Worm (Caenorhabditis elegans) whole organism, L1 larva: ENCODE measurements around the gene rbf-1.

Experiments used
- C16A3.4 ChIP-seq: fragments of 150-350 bp; optimal IDR thresholded peaks from 2 replicates; lab custom pipeline; 2014; ENCODE audit warnings: missing biosample characterization, missing genetic modification characterization
- F16B12.6 ChIP-seq: fragments of 150-350 bp; optimal IDR thresholded peaks from 2 replicates; lab custom pipeline; 2014; ENCODE audit warnings: missing biosample characterization, missing genetic modification characterization
- Y116A8C.19 ChIP-seq: sonication (generic microtip); optimal IDR thresholded peaks from 2 replicates; lab custom pipeline; 2016; ENCODE audit warnings: missing compliant biosample characterization, missing genetic modification characterization, borderline replicate concordance
- aha-1 ChIP-seq: fragments of 150-350 bp; optimal IDR thresholded peaks from 2 replicates; lab custom pipeline; 2014; ENCODE audit warnings: missing biosample characterization, missing genetic modification characterization
- alr-1 ChIP-seq: fragments of 200-800 bp; sonication (Bioruptor generic); optimal IDR thresholded peaks from 2 replicates; lab custom pipeline; 2018; ENCODE audit warnings: borderline replicate concordance, mild to moderate bottlenecking, missing genetic modification characterization, missing compliant biosample characterization
- aly-2 ChIP-seq: fragments of 150-350 bp; optimal IDR thresholded peaks from 2 replicates; lab custom pipeline; 2014; ENCODE audit warnings: missing biosample characterization, missing genetic modification characterization
- ama-1 ChIP-seq: fragments of 150-350 bp; optimal IDR thresholded peaks from 2 replicates; lab custom pipeline; 2014
- ceh-8 ChIP-seq: fragments of 200-800 bp; sonication (Bioruptor generic); optimal IDR thresholded peaks from 2 replicates; lab custom pipeline; 2018; ENCODE audit warnings: mild to moderate bottlenecking, missing genetic modification characterization, moderate library complexity, missing compliant biosample characterization
- ceh-88 ChIP-seq: fragments of 200-800 bp; sonication (Bioruptor generic); IDR thresholded peaks from 2 replicates; pipeline ENCODE4 v1.3.6; 2022; ENCODE audit warnings: missing genetic modification characterization, missing compliant biosample characterization
- ceh-90 ChIP-seq: sonication (generic microtip); optimal IDR thresholded peaks from 2 replicates; lab custom pipeline; 2016; ENCODE audit warnings: missing genetic modification characterization, missing compliant biosample characterization
- ces-1 ChIP-seq: fragments of 150-350 bp; optimal IDR thresholded peaks from 2 replicates; lab custom pipeline; 2014; ENCODE audit warnings: missing biosample characterization, missing genetic modification reagents, missing genetic modification characterization
- dpl-1 ChIP-seq, 3 experiments: fragments of 150-350 bp in 2 of 3; sonication (generic microtip) in 1 of 3; optimal IDR thresholded peaks; 2 replicates each; lab custom pipeline; 2014 to 2017; ENCODE audit warnings: missing biosample characterization in 3 of 3, missing genetic modification characterization in 3 of 3, missing genetic modification reagents in 3 of 3
- dsc-1 ChIP-seq: sonication (generic microtip); optimal IDR thresholded peaks from 2 replicates; lab custom pipeline; 2016; ENCODE audit warnings: mild to moderate bottlenecking, missing genetic modification characterization, missing compliant biosample characterization
- efl-1 ChIP-seq, 4 experiments: fragments of 150-350 bp; optimal IDR thresholded peaks in 3 of 4; peaks in 1 of 4; 1 replicate in 1 of 4; 2 replicates in 3 of 4; lab custom pipeline; 2014; ENCODE audit warnings: missing biosample characterization in 2 of 4, missing genetic modification characterization in 2 of 4, missing genetic modification reagents in 2 of 4
- fkh-10 ChIP-seq: sonication (generic microtip); optimal IDR thresholded peaks from 2 replicates; lab custom pipeline; 2017; ENCODE audit warnings: missing biosample characterization, missing genetic modification reagents, missing genetic modification characterization
- fkh-4 ChIP-seq: sonication (generic microtip); optimal IDR thresholded peaks from 2 replicates; lab custom pipeline; 2016; ENCODE audit warnings: missing compliant biosample characterization, missing genetic modification characterization, borderline replicate concordance
- hpl-2 ChIP-seq: fragments of 150-350 bp; optimal IDR thresholded peaks from 2 replicates; lab custom pipeline; 2014; ENCODE audit warnings: missing biosample characterization, missing genetic modification reagents, missing genetic modification characterization
- jun-1 ChIP-seq: fragments of 150-350 bp; optimal IDR thresholded peaks from 2 replicates; lab custom pipeline; 2014; ENCODE audit warnings: missing biosample characterization, missing genetic modification reagents, missing genetic modification characterization
- lin-14 ChIP-seq: fragments of 200-800 bp; sonication (Bioruptor generic); optimal IDR thresholded peaks from 2 replicates; lab custom pipeline; 2018; ENCODE audit warnings: mild to moderate bottlenecking, missing genetic modification characterization, moderate library complexity, missing compliant biosample characterization
- lsy-2 ChIP-seq, 2 experiments: fragments of 150-350 bp; optimal IDR thresholded peaks; 2 replicates each; lab custom pipeline; 2014; ENCODE audit warnings: missing biosample characterization in 2 of 2, missing genetic modification characterization in 2 of 2
- mab-9 ChIP-seq: fragments of 200-800 bp; sonication (Bioruptor generic); IDR thresholded peaks from 2 replicates; pipeline ENCODE4 v1.3.6; 2022; ENCODE audit warnings: missing genetic modification reagents, missing genetic modification characterization, missing compliant biosample characterization
- mdl-1 ChIP-seq, 2 experiments: fragments of 150-350 bp; optimal IDR thresholded peaks; 2 replicates each; lab custom pipeline; 2014 to 2017; ENCODE audit warnings: missing biosample characterization in 2 of 2, missing genetic modification characterization in 2 of 2, inconsistent platforms in 1 of 2
- mef-2 ChIP-seq: fragments of 150-350 bp; optimal IDR thresholded peaks from 2 replicates; lab custom pipeline; 2014; ENCODE audit warnings: missing biosample characterization, missing genetic modification characterization
- mep-1 ChIP-seq: fragments of 150-350 bp; optimal IDR thresholded peaks from 2 replicates; lab custom pipeline; 2014; ENCODE audit warnings: missing biosample characterization, missing genetic modification characterization
- nhr-12 ChIP-seq: sonication (generic microtip); optimal IDR thresholded peaks from 2 replicates; lab custom pipeline; 2017; ENCODE audit warnings: missing biosample characterization, missing genetic modification characterization
- nhr-28 ChIP-seq: fragments of 150-350 bp; optimal IDR thresholded peaks from 2 replicates; lab custom pipeline; 2014; ENCODE audit warnings: missing biosample characterization, missing genetic modification characterization
- nhr-71 ChIP-seq: sonication (generic microtip); optimal IDR thresholded peaks from 2 replicates; lab custom pipeline; 2016; ENCODE audit warnings: mild to moderate bottlenecking, missing genetic modification characterization, moderate library complexity, missing compliant biosample characterization
- nhr-85 ChIP-seq: sonication (generic microtip); peaks from one replicate; lab custom pipeline; 2016; ENCODE audit warnings: missing genetic modification characterization, inconsistent platforms, missing compliant biosample characterization
- pax-3 ChIP-seq: fragments of 200-800 bp; sonication (Bioruptor generic); optimal IDR thresholded peaks from 2 replicates; lab custom pipeline; 2018; ENCODE audit warnings: mild to moderate bottlenecking, missing genetic modification characterization, moderate library complexity, missing compliant biosample characterization
- pqm-1 ChIP-seq: sonication (generic microtip); optimal IDR thresholded peaks from 3 replicates; lab custom pipeline; 2017; ENCODE audit warnings: missing biosample characterization, missing genetic modification characterization
- rnt-1 ChIP-seq: sonication (generic microtip); optimal IDR thresholded peaks from 2 replicates; lab custom pipeline; 2016; ENCODE audit warnings: mild to moderate bottlenecking, missing genetic modification characterization, moderate library complexity, missing compliant biosample characterization
- snpc-4 ChIP-seq: fragments of 150-350 bp; optimal IDR thresholded peaks from 2 replicates; lab custom pipeline; 2014; ENCODE audit warnings: missing biosample characterization, missing genetic modification characterization
- snu-23 ChIP-seq: sonication (generic microtip); optimal IDR thresholded peaks from 2 replicates; lab custom pipeline; 2016; ENCODE audit warnings: missing genetic modification characterization, missing compliant biosample characterization
- swsn-7 ChIP-seq: sonication (generic microtip); optimal IDR thresholded peaks from 2 replicates; lab custom pipeline; 2016; ENCODE audit warnings: missing genetic modification characterization, missing compliant biosample characterization
- unc-62 ChIP-seq: fragments of 150-350 bp; optimal IDR thresholded peaks from 2 replicates; lab custom pipeline; 2014; ENCODE audit warnings: missing biosample characterization, missing genetic modification reagents, missing genetic modification characterization
- vab-15 ChIP-seq: sonication (generic microtip); optimal IDR thresholded peaks from 2 replicates; lab custom pipeline; 2017; ENCODE audit warnings: missing genotype, mild to moderate bottlenecking, missing genetic modification characterization, missing compliant biosample characterization
- xbp-1 ChIP-seq: sonication (generic microtip); optimal IDR thresholded peaks from 2 replicates; lab custom pipeline; 2016; ENCODE audit warnings: missing genetic modification characterization, missing compliant biosample characterization
- zip-4 ChIP-seq: fragments of 200-800 bp; sonication (Bioruptor generic); optimal IDR thresholded peaks from 2 replicates; lab custom pipeline; 2018; ENCODE audit warnings: mild to moderate bottlenecking, missing genetic modification characterization, moderate library complexity, missing compliant biosample characterization
- ztf-4 ChIP-seq: fragments of 150-350 bp; optimal IDR thresholded peaks from 2 replicates; lab custom pipeline; 2014; ENCODE audit warnings: missing biosample characterization, missing genetic modification characterization

The rbf-1 gene

DNA sequence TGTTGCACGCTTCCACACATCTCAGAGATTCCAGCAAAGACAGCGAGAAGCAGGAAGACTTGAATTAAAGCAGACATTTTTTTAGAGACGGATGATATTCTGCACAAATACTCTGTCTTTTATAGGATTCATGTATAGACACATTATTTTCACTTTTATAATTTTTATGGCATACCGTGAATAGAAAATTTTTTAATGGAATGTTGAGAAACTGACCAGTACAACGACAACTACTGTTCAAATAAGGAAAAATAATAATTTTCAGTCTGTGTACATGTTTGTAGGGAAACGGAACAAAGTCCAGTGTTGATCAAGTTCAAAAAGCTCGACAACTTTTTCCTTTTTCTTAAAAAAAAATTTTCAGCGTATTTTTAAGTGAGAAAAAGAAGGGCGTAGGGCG is 61.0 kb downstream of the rbf-1 start, which contains the start of gene Y102E9.6:
Gene Y102E9.6 (minus strand): TSS at position 101 of the 400 bp plus-strand sequence.
- no peak for TF ChIP-seq Y116A8C.19
- no peak for TF ChIP-seq efl-1 (optimal IDR thresholded peaks at IDR 0.05; lab: Kevin White, UChicago)
- peak in 1 of 2 experiments; percentile 68 for TF ChIP-seq efl-1 (GFP tag; optimal IDR thresholded peaks at IDR 0.05 in 1 of 2; lab: Kevin White, UChicago)
- TF ChIP-seq mef-2 (tag; lab: Kevin White, UChicago): no peak
- TF ChIP-seq rnt-1 (tag; lab: Kevin White, UChicago): no peak
- no peak for TF ChIP-seq aha-1
- TF ChIP-seq snu-23 (GFP tag; lab: Kevin White, UChicago): no peak
- TF ChIP-seq dpl-1 (GFP tag; optimal IDR thresholded peaks at IDR 0.05; lab: Kevin White, UChicago): no peak
- no peak for TF ChIP-seq nhr-85 (tag; lab: Kevin White, UChicago)
- no peak for TF ChIP-seq unc-62 (GFP tag; lab: Kevin White, UChicago)

DNA sequence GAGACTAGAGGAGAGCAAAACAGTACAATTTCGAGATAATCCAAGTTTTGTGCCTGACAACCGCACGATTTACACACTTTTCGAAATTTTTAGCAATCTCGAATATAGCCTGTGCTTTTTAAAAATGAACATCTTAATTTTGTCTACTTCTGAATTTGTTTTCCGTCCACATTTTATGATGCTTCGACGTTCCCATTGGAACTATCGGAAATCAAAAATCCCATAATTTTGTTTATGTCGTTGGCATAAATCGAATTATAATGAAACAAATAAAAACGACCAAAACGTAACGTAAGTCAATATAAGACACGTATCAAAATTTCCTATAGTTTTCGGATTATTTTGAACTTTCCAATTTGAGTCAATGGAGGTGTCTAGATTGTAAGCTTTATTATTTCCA is 61.4 kb downstream of the rbf-1 start, which contains the start of gene K07E12.2:
Gene K07E12.2 (plus strand): TSS at position 301 of the 400 bp plus-strand sequence.
- TF ChIP-seq nhr-12 (tag; lab: Kevin White, UChicago) (no peak), ceh-90 (tag; lab: Kevin White, UChicago) (no peak), dpl-1 (GFP tag; optimal IDR thresholded peaks at IDR 0.05; lab: Kevin White, UChicago) (no peak), aly-2 (tag; lab: Kevin White, UChicago) (no peak), pqm-1 (tag; lab: Kevin White, UChicago) (no peak), C16A3.4 (no peak), dsc-1 (tag; lab: Kevin White, UChicago) (no peak), lsy-2 (tag; optimal IDR thresholded peaks at IDR 0.05; lab: Kevin White, UChicago) (no peak), ama-1 (no peak), ceh-8 (GFP tag; lab: Kevin White, UChicago) (no peak)
- TF ChIP-seq, all 84 proteins: peak for 0

DNA sequence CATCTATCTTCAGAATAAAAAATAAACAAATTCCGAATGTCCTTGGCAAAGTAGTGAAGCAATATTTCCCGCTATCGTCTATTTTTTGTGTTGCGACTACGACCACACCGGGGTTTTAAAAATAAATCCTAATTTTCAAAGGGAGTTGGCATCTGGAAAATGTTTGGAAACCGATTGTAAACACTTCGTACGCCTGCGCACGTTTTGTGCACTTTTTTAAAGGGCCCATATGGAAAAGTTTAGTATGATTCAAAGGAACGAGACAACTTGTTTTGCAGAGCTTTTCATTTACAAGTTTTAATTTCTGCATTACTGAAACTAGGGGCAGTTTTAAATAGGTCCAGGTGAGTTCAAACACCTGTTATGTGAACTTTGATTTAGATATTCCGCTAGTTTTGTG is 64.5 kb downstream of the rbf-1 start:
- TF ChIP-seq xbp-1 (tag; lab: Kevin White, UChicago) (no peak), dsc-1 (tag; lab: Kevin White, UChicago) (peak; percentile 91), ceh-88 (GFP tag; lab: Robert Waterston, UW) (no peak), vab-15 (tag; lab: Kevin White, UChicago) (no peak), snu-23 (GFP tag; lab: Kevin White, UChicago) (no peak), nhr-28 (tag; lab: Kevin White, UChicago) (no peak), efl-1 (optimal IDR thresholded peaks at IDR 0.05; lab: Kevin White, UChicago) (no peak), efl-1 (GFP tag; optimal IDR thresholded peaks at IDR 0.05 in 1 of 2; lab: Kevin White, UChicago) (peak in 1 of 2 experiments; percentile 25), alr-1 (no peak), mep-1 (tag; lab: Kevin White, UChicago) (no peak), zip-4 (GFP tag; lab: Kevin White, UChicago) (no peak), F16B12.6 (tag; lab: Kevin White, UChicago) (no peak), fkh-4 (tag; lab: Kevin White, UChicago) (peak; percentile 76), pax-3 (no peak)

DNA sequence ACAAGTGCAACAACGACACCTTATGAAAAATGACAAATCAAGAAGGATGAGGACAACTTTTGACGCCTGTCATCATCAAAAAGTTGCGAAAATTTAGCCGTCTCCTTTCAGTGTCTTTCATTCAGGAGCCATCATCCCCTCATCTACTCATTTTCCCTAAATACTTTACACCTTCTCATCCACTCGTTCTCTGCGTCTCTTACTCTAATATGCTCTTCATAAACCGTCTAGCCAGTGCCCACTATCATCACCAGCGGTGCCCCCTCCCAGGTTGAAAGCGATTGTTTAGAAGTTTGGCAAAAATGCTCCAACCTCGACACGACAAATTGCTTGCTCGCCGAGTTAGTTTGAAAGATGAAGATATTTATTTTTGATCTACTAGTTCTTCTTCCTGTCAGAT is 67.0 kb downstream of the rbf-1 start:
- TF ChIP-seq snpc-4 (no peak), mdl-1 (tag; optimal IDR thresholded peaks at IDR 0.05; lab: Kevin White, UChicago) (no peak), snu-23 (GFP tag; lab: Kevin White, UChicago) (no peak), nhr-28 (tag; lab: Kevin White, UChicago) (no peak), dpl-1 (GFP tag; optimal IDR thresholded peaks at IDR 0.05; lab: Kevin White, UChicago) (no peak), rnt-1 (tag; lab: Kevin White, UChicago) (peak; percentile 44), ztf-4 (tag; lab: Kevin White, UChicago) (no peak), hpl-2 (GFP tag; lab: Kevin White, UChicago) (no peak), nhr-71 (peak; percentile 38), ama-1 (no peak), lsy-2 (tag; optimal IDR thresholded peaks at IDR 0.05; lab: Kevin White, UChicago) (peak in 1 of 2 experiments; percentile 6), ces-1 (GFP tag; lab: Kevin White, UChicago) (no peak), lin-14 (GFP tag; lab: Kevin White, UChicago) (peak; percentile 34), swsn-7 (tag; lab: Kevin White, UChicago) (no peak), efl-1 (optimal IDR thresholded peaks at IDR 0.05; lab: Kevin White, UChicago) (no peak), efl-1 (GFP tag; optimal IDR thresholded peaks at IDR 0.05 in 1 of 2; lab: Kevin White, UChicago) (peak in 1 of 2 experiments; percentile 41), aly-2 (tag; lab: Kevin White, UChicago) (no peak), fkh-10 (GFP tag; lab: Kevin White, UChicago) (no peak), mab-9 (GFP tag; lab: Robert Waterston, UW) (no peak), jun-1 (tag; lab: Kevin White, UChicago) (no peak), pax-3 (no peak)
